Worm (Caenorhabditis elegans): Measurements from ENCODE around the gene Y49F6B.9.

ce11 chrII:3481584-3481983 is 17.6 kb downstream of the Y49F6B.9 start, which contains the start of gene Y49F6B.8:
- TF ChIP-seq klf-2 (GFP tag; conservative IDR thresholded peaks at IDR 0.05) (no peak), T22C8.4 (GFP tag; IDR thresholded peaks at IDR 0.05) (no peak), cog-1 (tag; optimal IDR thresholded peaks at IDR 0.05) (no peak), ref-1 (GFP tag; conservative IDR thresholded peaks at IDR 0.05) (no peak), ztf-29 (GFP tag; IDR thresholded peaks at IDR 0.05) (no peak), flt-1 (GFP tag; IDR thresholded peaks at IDR 0.05) (no peak), tab-1 (GFP tag; IDR thresholded peaks at IDR 0.05) (no peak)

Measured in whole organism, midembryonic.